Fruit fly (Drosophila melanogaster): ENCODE data around the gene Chs2.

Chs2 gene

DNA sequence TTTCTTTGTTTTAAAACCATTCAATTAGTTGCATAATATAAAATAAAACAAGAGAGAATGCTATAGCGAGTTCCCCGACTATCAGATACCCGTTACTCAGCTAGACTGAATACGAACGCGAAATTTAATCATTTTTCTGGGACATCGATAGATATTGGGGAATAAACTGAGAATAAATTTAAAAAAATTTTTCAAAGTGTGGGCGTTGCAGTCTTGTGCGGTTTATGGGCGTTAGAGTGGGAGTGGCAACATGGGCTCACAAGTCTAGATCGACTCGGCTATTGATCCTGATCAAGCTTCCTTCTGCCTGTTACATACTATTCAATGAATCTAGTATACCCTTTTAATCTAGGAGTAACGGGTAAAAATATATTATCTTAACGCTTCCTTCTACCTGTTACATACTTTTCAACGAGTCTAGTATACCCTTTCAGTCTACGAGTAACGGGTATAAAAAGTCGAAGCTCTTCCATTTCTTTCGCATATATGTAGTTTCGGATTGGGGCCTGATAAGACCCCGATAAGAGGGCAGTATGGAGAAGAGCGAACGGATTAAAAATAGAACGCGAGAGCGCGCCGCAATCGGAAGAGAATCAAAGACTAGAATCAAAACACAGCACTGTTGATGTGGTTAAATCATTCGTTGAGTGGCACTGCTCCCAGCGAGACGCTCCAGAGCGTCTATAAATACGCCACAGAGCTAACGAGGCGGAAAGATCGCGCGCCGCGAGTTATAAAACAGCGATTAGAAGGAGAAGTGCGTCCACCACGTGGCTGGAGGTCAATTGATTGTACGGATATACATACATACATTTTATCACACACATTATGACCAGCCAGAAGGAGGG, 7.5 kb upstream of the Chs2 start, which contains the start of gene CG7458 (continued):
- peak; percentile 29 for TF ChIP-seq CG17385 (GFP tag; optimal IDR thresholded peaks at IDR 0.05)
- TF ChIP-seq ase (GFP tag; IDR thresholded peaks at IDR 0.05) = no peak
- TF ChIP-seq CG1233 (GFP tag; optimal IDR thresholded peaks at IDR 0.05) = peak; percentile 35
- TF ChIP-seq CG10274 (GFP tag; optimal IDR thresholded peaks at IDR 0.05) = peak; percentile 35
- peak; percentile 36 for TF ChIP-seq CG17359 (tag; optimal IDR thresholded peaks at IDR 0.05)
- TF ChIP-seq Ssrp (tag; optimal IDR thresholded peaks at IDR 0.05) = peak; percentile 44
- TF ChIP-seq hb (GFP tag; IDR thresholded peaks at IDR 0.05; ENCODE audit: partially characterized antibody) = no peak
- TF ChIP-seq Ada2b (GFP tag; IDR thresholded peaks at IDR 0.05) = peak; percentile 51
- peak; percentile 59 for TF ChIP-seq bcd (GFP tag; optimal IDR thresholded peaks at IDR 0.05)
- TF ChIP-seq pita (GFP tag; optimal IDR thresholded peaks at IDR 0.05) = no peak
- peak; percentile 42 for TF ChIP-seq CG4854 (GFP tag; optimal IDR thresholded peaks at IDR 0.05)
- peak; percentile 66 for TF ChIP-seq CG2712 (tag; optimal IDR thresholded peaks at IDR 0.05)
- peak; percentile 59 for TF ChIP-seq CHES-1-like (GFP tag; optimal IDR thresholded peaks at IDR 0.05)
- no peak for TF ChIP-seq Hr39 (optimal IDR thresholded peaks at IDR 0.05)
- 0 out of 2 replicates have a peak, but pooled peaks have one; percentile 9 for TF ChIP-seq onecut (GFP tag; IDR thresholded peaks at IDR 0.05)
- peak; percentile 25; the same call in 1 of the 2 replicates for TF ChIP-seq Atf6 (GFP tag; IDR thresholded peaks at IDR 0.05)
- peak; percentile 62 for TF ChIP-seq CG4424 (GFP tag; optimal IDR thresholded peaks at IDR 0.05)
- peak; percentile 46 for TF ChIP-seq CG13624 (GFP tag; optimal IDR thresholded peaks at IDR 0.05)
- TF ChIP-seq bsh (GFP tag; optimal IDR thresholded peaks at IDR 0.05) = peak in 1 of 2 experiments; percentile 49
- peak; percentile 71 for TF ChIP-seq CG10209 (GFP tag; optimal IDR thresholded peaks at IDR 0.05)
- peak; percentile 58 for TF ChIP-seq bab2 (GFP tag; optimal IDR thresholded peaks at IDR 0.05)
- peak; percentile 14 for TF ChIP-seq CG12744 (GFP tag; optimal IDR thresholded peaks at IDR 0.05)
- peak; percentile 12 for TF ChIP-seq Myb (GFP tag; optimal IDR thresholded peaks at IDR 0.05)
- peak; percentile 33 for TF ChIP-seq CG1647 (GFP tag; optimal IDR thresholded peaks at IDR 0.05)
- TF ChIP-seq CG18011 (GFP tag; optimal IDR thresholded peaks at IDR 0.05) = peak; percentile 11
- TF ChIP-seq zf30C (GFP tag; optimal IDR thresholded peaks at IDR 0.05) = no peak
- peak; percentile 74 for TF ChIP-seq CG2678 (tag; optimal IDR thresholded peaks at IDR 0.05)
- no peak for TF ChIP-seq prd (optimal IDR thresholded peaks at IDR 0.05)
- TF ChIP-seq prd (GFP tag; IDR thresholded peaks at IDR 0.05) = peak; percentile 52; the same call in 2 of the 3 replicates
- peak; percentile 56 for TF ChIP-seq CG12391 (tag; optimal IDR thresholded peaks at IDR 0.05)
- peak; percentile 64 for TF ChIP-seq Sox102F (GFP tag; optimal IDR thresholded peaks at IDR 0.05)
- peak in 1 of 2 experiments; percentile 50 for TF ChIP-seq Dfd (GFP tag; optimal IDR thresholded peaks at IDR 0.05)
- TF ChIP-seq CG11085 (GFP tag; IDR thresholded peaks at IDR 0.05) = peak; percentile 16; the same call in 1 of the 2 replicates
- TF ChIP-seq Med (GFP tag) = peak; percentile 76
- TF ChIP-seq ato (GFP tag; IDR thresholded peaks at IDR 0.05; ENCODE audit: partially characterized antibody) = no peak
- no peak for TF ChIP-seq CG7271 (tag; optimal IDR thresholded peaks at IDR 0.05)
- TF ChIP-seq sens-2 (GFP tag; IDR thresholded peaks at IDR 0.05) = peak; percentile 82
- TF ChIP-seq CG2120 (GFP tag; optimal IDR thresholded peaks at IDR 0.05) = peak; percentile 75
- peak; percentile 30 for TF ChIP-seq ERR (GFP tag; optimal IDR thresholded peaks at IDR 0.05)
- peak; percentile 7 for TF ChIP-seq tin (GFP tag; optimal IDR thresholded peaks at IDR 0.05)
- TF ChIP-seq nerfin-2 (GFP tag; IDR thresholded peaks at IDR 0.05; ENCODE audit: partially characterized antibody) = 0 out of 2 replicates have a peak, but pooled peaks have one; percentile 38
- peak; percentile 53 for TF ChIP-seq Nf-YC (tag; optimal IDR thresholded peaks at IDR 0.05)
- peak; percentile 27 for TF ChIP-seq jing (GFP tag; optimal IDR thresholded peaks at IDR 0.05)
- peak; percentile 69 for TF ChIP-seq CG7556 (GFP tag; optimal IDR thresholded peaks at IDR 0.05)
- no peak for TF ChIP-seq ap (GFP tag; IDR thresholded peaks at IDR 0.05)
- TF ChIP-seq Hr51 (GFP tag; optimal IDR thresholded peaks at IDR 0.05) = peak; percentile 13 to 67
- TF ChIP-seq CG8281 (tag; optimal IDR thresholded peaks at IDR 0.05) = peak; percentile 12
- TF ChIP-seq CG9797 (GFP tag; optimal IDR thresholded peaks at IDR 0.05) = no peak
